Fruit fly (Drosophila melanogaster): ENCODE measurements around the gene emei.

emei gene

dm6 chr3L:11119396-11119900, 10.0 kb downstream of the emei start (continued):
- no peak for TF ChIP-seq CG18599 (GFP tag; optimal IDR thresholded peaks at IDR 0.05)
- 0 out of 3 replicates have a peak, but pooled peaks have one; percentile 29 for TF ChIP-seq Optix (GFP tag; IDR thresholded peaks at IDR 0.05)
- TF ChIP-seq sug (tag; optimal IDR thresholded peaks at IDR 0.05): peak; percentile 83
- peak; percentile 61 for TF ChIP-seq CG17568 (GFP tag; optimal IDR thresholded peaks at IDR 0.05)
- peak; percentile 33 for TF ChIP-seq chn (GFP tag; optimal IDR thresholded peaks at IDR 0.05)
- TF ChIP-seq lola (GFP tag; optimal IDR thresholded peaks at IDR 0.05): no peak
- no peak for TF ChIP-seq CG15269 (tag; optimal IDR thresholded peaks at IDR 0.05)
- 0 out of 3 replicates have a peak, but pooled peaks have one; percentile 13 for TF ChIP-seq CG16813 (GFP tag; IDR thresholded peaks at IDR 0.05; ENCODE audit: partially characterized antibody)
- TF ChIP-seq tgo (GFP tag; IDR thresholded peaks at IDR 0.05): peak; percentile 23; the same call in 1 of the 3 replicates
- peak; percentile 93 for TF ChIP-seq p53 (GFP tag; optimal IDR thresholded peaks at IDR 0.05)
- no peak for TF ChIP-seq CG31441 (GFP tag; IDR thresholded peaks at IDR 0.05)
- TF ChIP-seq slp2 (GFP tag; optimal IDR thresholded peaks at IDR 0.05): no peak
- peak; percentile 57; the same call in 1 of the 3 replicates for TF ChIP-seq CG2199 (GFP tag; IDR thresholded peaks at IDR 0.05)
- peak; percentile 40; the same call in 1 of the 2 replicates for TF ChIP-seq al (GFP tag; IDR thresholded peaks at IDR 0.05)
- peak; percentile 77 for TF ChIP-seq crol (GFP tag; IDR thresholded peaks at IDR 0.05)
- no peak for TF ChIP-seq Tbp (GFP tag; optimal IDR thresholded peaks at IDR 0.05)
- peak; percentile 1 for TF ChIP-seq stwl (tag; optimal IDR thresholded peaks at IDR 0.05)
- no peak for TF ChIP-seq CG14667 (GFP tag; IDR thresholded peaks at IDR 0.05)
- TF ChIP-seq Fer3 (tag; optimal IDR thresholded peaks at IDR 0.05): no peak
- no peak for TF ChIP-seq CG12071 (GFP tag; optimal IDR thresholded peaks at IDR 0.05)
- peak; percentile 58 for TF ChIP-seq Med (GFP tag)
- no peak for TF ChIP-seq CG10431 (GFP tag; optimal IDR thresholded peaks at IDR 0.05)
- TF ChIP-seq zfh2 (GFP tag; optimal IDR thresholded peaks at IDR 0.05): peak; percentile 32
- TF ChIP-seq cad (GFP tag; optimal IDR thresholded peaks at IDR 0.05): peak; percentile 15
- TF ChIP-seq CG34224 (GFP tag; IDR thresholded peaks at IDR 0.05; ENCODE audit: partially characterized antibody): 0 out of 3 replicates have a peak, but pooled peaks have one; percentile 51
- peak; percentile 11; the same call in 1 of the 2 replicates for TF ChIP-seq Adf1 (GFP tag; IDR thresholded peaks at IDR 0.05)
- peak; percentile 54 for TF ChIP-seq onecut (GFP tag; IDR thresholded peaks at IDR 0.05)
- peak in 1 of 2 experiments; percentile 5 for TF ChIP-seq Trl (optimal IDR thresholded peaks at IDR 0.05)
- TF ChIP-seq Trl (GFP tag; optimal IDR thresholded peaks at IDR 0.05): peak; percentile 10
- no peak for TF ChIP-seq repo (GFP tag; optimal IDR thresholded peaks at IDR 0.05)
- TF ChIP-seq CG8478 (optimal IDR thresholded peaks at IDR 0.05): no peak
- TF ChIP-seq ewg (GFP tag; optimal IDR thresholded peaks at IDR 0.05): no peak
- no peak for TF ChIP-seq BtbVII (GFP tag; optimal IDR thresholded peaks at IDR 0.05)
- 0 out of 2 replicates have a peak, but pooled peaks have one; percentile 24 for TF ChIP-seq Ptx1 (GFP tag; IDR thresholded peaks at IDR 0.05)
- peak; percentile 41 for TF ChIP-seq vvl (GFP tag; IDR thresholded peaks at IDR 0.05)
- no peak for TF ChIP-seq Meics (GFP tag; optimal IDR thresholded peaks at IDR 0.05)
- TF ChIP-seq sens (GFP tag): peak; percentile 14
- no peak for TF ChIP-seq schlank (tag; optimal IDR thresholded peaks at IDR 0.05)
- TF ChIP-seq CG2889 (GFP tag; IDR thresholded peaks at IDR 0.05): no peak
- TF ChIP-seq Ets65A (GFP tag): peak; percentile 53
- TF ChIP-seq twi (tag; optimal IDR thresholded peaks at IDR 0.05): no peak
- peak; percentile 42 for TF ChIP-seq mam (GFP tag; optimal IDR thresholded peaks at IDR 0.05)
- TF ChIP-seq CG4820 (GFP tag; optimal IDR thresholded peaks at IDR 0.05): no peak
- TF ChIP-seq gcm2 (GFP tag; optimal IDR thresholded peaks at IDR 0.05): no peak
- no peak for TF ChIP-seq CG10147 (GFP tag; optimal IDR thresholded peaks at IDR 0.05)
- no peak for TF ChIP-seq CG16863 (GFP tag; optimal IDR thresholded peaks at IDR 0.05)
- TF ChIP-seq CG32532 (GFP tag; IDR thresholded peaks at IDR 0.05): peak; percentile 63
- peak; percentile 21 for TF ChIP-seq HLH54F (GFP tag; optimal IDR thresholded peaks at IDR 0.05)
- no peak for TF ChIP-seq CG12744 (GFP tag; optimal IDR thresholded peaks at IDR 0.05)
- TF ChIP-seq CG10366 (GFP tag; IDR thresholded peaks at IDR 0.05): peak; percentile 43; the same call in 1 of the 2 replicates
- peak; percentile 40; the same call in 1 of the 4 replicates for TF ChIP-seq Gug (GFP tag; IDR thresholded peaks at IDR 0.05)
